Worm (Caenorhabditis elegans) whole organism, mixed stage, embryonic: ENCODE results near the gene str-64.

Source experiments
- M03D4.4 ChIP-seq: sonication (generic microtip); optimal IDR thresholded peaks from 2 replicates; lab custom pipeline; 2017; ENCODE audit warnings: mild to moderate bottlenecking, missing genetic modification characterization, missing compliant biosample characterization
- bed-3 ChIP-seq: fragments of 200-800 bp; sonication (Bioruptor generic); optimal IDR thresholded peaks from 3 replicates; lab custom pipeline; 2018; ENCODE audit warnings: mild to moderate bottlenecking, missing genetic modification characterization, moderate library complexity, missing compliant biosample characterization
- blmp-1 ChIP-seq: fragments of 150-350 bp; optimal IDR thresholded peaks from 2 replicates; lab custom pipeline; 2014; ENCODE audit warnings: missing biosample characterization, missing genetic modification characterization
- ceh-83 ChIP-seq: fragments of 200-800 bp; sonication (Bioruptor generic); optimal IDR thresholded peaks from 2 replicates; lab custom pipeline; 2018; ENCODE audit warnings: mild to moderate bottlenecking, missing genetic modification characterization, missing compliant biosample characterization
- ces-1 ChIP-seq: fragments of 150-350 bp; optimal IDR thresholded peaks from 2 replicates; lab custom pipeline; 2014; ENCODE audit warnings: missing biosample characterization, missing genetic modification reagents, missing genetic modification characterization
- cnd-1 ChIP-seq: fragments of 200-800 bp; sonication (Bioruptor generic); optimal IDR thresholded peaks from 2 replicates; lab custom pipeline; 2018; ENCODE audit warnings: mild to moderate bottlenecking, missing genetic modification characterization, missing compliant biosample characterization
- elt-1 ChIP-seq: sonication (generic microtip); optimal IDR thresholded peaks from 2 replicates; lab custom pipeline; 2017; ENCODE audit warnings: missing genetic modification characterization, mild to moderate bottlenecking, missing compliant biosample characterization, antibody characterized with exemption, moderate library complexity, borderline replicate concordance; ENCODE audit not compliant: insufficient read depth
- elt-3 ChIP-seq: fragments of 150-350 bp; optimal IDR thresholded peaks from 2 replicates; lab custom pipeline; 2014; ENCODE audit warnings: missing biosample characterization, missing genetic modification characterization
- flh-1 ChIP-seq: fragments of 200-800 bp; sonication (Bioruptor generic); optimal IDR thresholded peaks from 2 replicates; lab custom pipeline; 2018; ENCODE audit warnings: mild to moderate bottlenecking, missing genetic modification characterization, moderate library complexity, missing compliant biosample characterization
- ham-2 ChIP-seq: fragments of 200-800 bp; sonication (Bioruptor generic); optimal IDR thresholded peaks from 2 replicates; lab custom pipeline; 2018; ENCODE audit warnings: mild to moderate bottlenecking, missing genetic modification characterization, missing compliant biosample characterization
- hlh-1 ChIP-seq: fragments of 150-350 bp; optimal IDR thresholded peaks from 2 replicates; lab custom pipeline; 2014; ENCODE audit warnings: missing biosample characterization, missing genetic modification reagents, missing genetic modification characterization
- lin-13 ChIP-seq: fragments of 150-350 bp; optimal IDR thresholded peaks from 2 replicates; lab custom pipeline; 2014; ENCODE audit warnings: missing biosample characterization, missing genetic modification characterization
- lin-32 ChIP-seq: fragments of 200-800 bp; sonication (Bioruptor generic); optimal IDR thresholded peaks from 2 replicates; lab custom pipeline; 2018; ENCODE audit warnings: mild to moderate bottlenecking, missing genetic modification characterization, missing compliant biosample characterization
- lsy-2 ChIP-seq: fragments of 150-350 bp; optimal IDR thresholded peaks from 2 replicates; lab custom pipeline; 2014; ENCODE audit warnings: missing biosample characterization, missing genetic modification characterization
- mab-5 ChIP-seq: fragments of 150-350 bp; optimal IDR thresholded peaks from 2 replicates; lab custom pipeline; 2014; ENCODE audit warnings: missing biosample characterization, missing genetic modification characterization
- mep-1 ChIP-seq: fragments of 150-350 bp; optimal IDR thresholded peaks from 2 replicates; lab custom pipeline; 2017; ENCODE audit warnings: missing biosample characterization, missing genetic modification reagents, missing genetic modification characterization, inconsistent platforms
- mls-2 ChIP-seq: sonication (generic microtip); optimal IDR thresholded peaks from 2 replicates; lab custom pipeline; 2016; ENCODE audit warnings: mild to moderate bottlenecking, missing genetic modification characterization, moderate library complexity, missing compliant biosample characterization
- nhr-28 ChIP-seq: fragments of 150-350 bp; optimal IDR thresholded peaks from 2 replicates; lab custom pipeline; 2014; ENCODE audit warnings: missing biosample characterization, missing genetic modification characterization
- pha-4 ChIP-seq: fragments of 150-350 bp; optimal IDR thresholded peaks from 2 replicates; lab custom pipeline; 2018; ENCODE audit warnings: missing biosample characterization, missing genetic modification reagents, missing genetic modification characterization
- sem-2 ChIP-seq: fragments of 200-800 bp; sonication (Bioruptor generic); optimal IDR thresholded peaks from 2 replicates; lab custom pipeline; 2018; ENCODE audit warnings: mild to moderate bottlenecking, missing genetic modification characterization, missing compliant biosample characterization
- snpc-4 ChIP-seq: fragments of 150-350 bp; optimal IDR thresholded peaks from 2 replicates; lab custom pipeline; 2014; ENCODE audit warnings: missing biosample characterization, missing genetic modification characterization
- sptf-1 ChIP-seq: sonication (generic microtip); optimal IDR thresholded peaks from 2 replicates; lab custom pipeline; 2017; ENCODE audit warnings: mild to moderate bottlenecking, missing genetic modification characterization, moderate library complexity, missing compliant biosample characterization
- tbx-8 ChIP-seq: fragments of 200-800 bp; sonication (Bioruptor generic); optimal IDR thresholded peaks from 2 replicates; lab custom pipeline; 2018; ENCODE audit warnings: mild to moderate bottlenecking, missing genetic modification characterization, moderate library complexity, missing compliant biosample characterization
- unc-120 ChIP-seq: sonication (generic microtip); optimal IDR thresholded peaks from 2 replicates; lab custom pipeline; 2017; ENCODE audit warnings: missing genetic modification characterization, missing compliant biosample characterization; ENCODE audit not compliant: poor library complexity, severe bottlenecking
- unc-39 ChIP-seq: fragments of 150-350 bp; optimal IDR thresholded peaks from 2 replicates; lab custom pipeline; 2014; ENCODE audit warnings: missing biosample characterization, missing genetic modification characterization
- unc-62 ChIP-seq: fragments of 150-350 bp; optimal IDR thresholded peaks from 2 replicates; lab custom pipeline; 2014; ENCODE audit warnings: missing biosample characterization, missing genetic modification reagents, missing genetic modification characterization
- zip-8 ChIP-seq: fragments of 150-350 bp; optimal IDR thresholded peaks from 2 replicates; lab custom pipeline; 2014; ENCODE audit warnings: missing biosample characterization, missing genetic modification characterization
- ztf-11 ChIP-seq: fragments of 150-350 bp; optimal IDR thresholded peaks from 2 replicates; lab custom pipeline; 2014; ENCODE audit warnings: missing biosample characterization, missing genetic modification characterization

str-64 gene

DNA sequence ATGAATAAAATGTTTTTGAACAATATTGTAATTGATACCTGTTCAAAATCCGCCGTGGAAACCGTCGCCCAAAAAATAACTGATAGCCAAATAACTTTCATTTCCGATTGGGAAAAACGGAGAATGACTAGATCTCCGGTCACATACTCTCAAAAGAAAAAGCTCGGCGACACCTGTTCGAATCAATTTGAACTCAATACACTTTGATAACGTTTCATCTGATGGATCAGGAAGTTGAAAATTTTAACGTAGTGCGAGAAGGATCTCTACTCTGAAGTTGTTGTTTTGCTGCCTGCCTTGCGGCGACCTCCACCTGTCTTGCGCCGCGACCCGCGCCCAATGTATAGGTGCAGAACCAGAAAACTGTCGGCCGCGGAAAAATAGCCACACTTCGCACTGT, 9.9 kb upstream of the str-64 start, which contains the start of gene T28A11.20:
T28A11.20 (minus strand) TSS at position 101 of the 400 bp plus-strand sequence.
- TF ChIP-seq mep-1 (no peak), lin-13 (tag; lab: Kevin White, UChicago) (no peak), flh-1 (GFP tag; lab: Kevin White, UChicago) (no peak), hlh-1 (tag; lab: Kevin White, UChicago) (no peak), ham-2 (no peak), sptf-1 (tag; lab: Kevin White, UChicago) (no peak), ceh-83 (no peak), unc-62 (GFP tag; lab: Kevin White, UChicago) (no peak), mab-5 (no peak), nhr-28 (tag; lab: Kevin White, UChicago) (no peak), unc-120 (tag; lab: Kevin White, UChicago) (no peak), ces-1 (GFP tag; lab: Kevin White, UChicago) (no peak), lin-32 (GFP tag; lab: Kevin White, UChicago) (no peak), ztf-11 (tag; lab: Kevin White, UChicago) (no peak), lsy-2 (tag; lab: Kevin White, UChicago) (no peak), zip-8 (tag; lab: Kevin White, UChicago) (no peak), sem-2 (GFP tag; lab: Kevin White, UChicago) (no peak), cnd-1 (tag; lab: Kevin White, UChicago) (no peak), unc-39 (no peak), pha-4 (no peak)
- TF ChIP-seq, all 35 proteins: peak for 0

DNA sequence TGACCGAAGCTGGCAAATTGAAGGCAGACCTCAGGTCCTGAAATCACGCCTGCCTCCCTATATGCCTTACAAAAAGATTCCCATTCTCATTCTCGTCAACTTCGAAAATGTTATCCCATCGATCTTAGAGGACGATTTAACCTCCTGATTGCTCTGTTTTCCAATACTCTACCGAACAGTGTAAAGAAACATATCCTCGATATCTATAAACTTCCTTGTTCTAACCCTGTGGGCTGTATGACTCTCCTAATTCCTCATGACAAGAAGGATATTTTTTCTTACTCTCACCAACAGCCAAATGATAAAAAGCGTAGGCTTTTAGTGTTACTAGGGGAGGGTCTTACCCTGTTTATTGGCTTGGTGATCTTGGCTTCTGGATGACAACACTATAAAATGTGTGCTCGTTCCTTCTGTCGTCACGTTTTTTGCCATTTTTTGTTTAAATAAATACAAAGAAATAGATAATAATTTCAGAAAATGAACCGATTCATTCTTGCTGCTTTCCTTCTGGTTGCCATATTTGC, 9.4 kb upstream of the str-64 start, which contains the start of gene T28A11.4:
T28A11.4 (plus strand) TSS at position 474 of the 524 bp plus-strand sequence.
- no peak for TF ChIP-seq hlh-1 (tag; lab: Kevin White, UChicago)
- TF ChIP-seq, all 35 proteins: peak for 0

DNA sequence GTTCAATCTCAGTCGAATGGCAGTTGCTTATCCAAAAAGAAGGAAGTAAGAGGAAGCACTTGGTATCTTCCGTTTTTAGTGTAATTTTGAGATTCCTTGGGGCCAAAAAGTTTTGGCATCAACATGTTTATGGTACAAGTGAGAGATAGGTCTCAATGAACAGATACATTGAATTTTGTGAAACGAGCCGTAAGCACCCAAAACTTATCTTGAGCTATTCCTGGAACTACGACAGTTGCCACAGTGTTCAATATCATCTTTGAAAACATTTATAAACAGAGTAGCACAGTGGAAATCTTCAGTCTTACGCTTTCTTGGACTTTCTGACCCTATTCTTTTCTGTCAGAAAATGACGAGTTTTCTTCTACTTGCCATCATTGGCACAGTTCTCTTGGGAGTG, 8.0 kb upstream of the str-64 start, which contains the start of gene T28A11.3:
T28A11.3 (plus strand) TSS at position 301 of the 400 bp plus-strand sequence.
- no peak for TF ChIP-seq ceh-83

ce11 chrV:3276184-3276583, 6.9 kb upstream of the str-64 start:
- no peak for TF ChIP-seq unc-39
- TF ChIP-seq tbx-8 (GFP tag; lab: Kevin White, UChicago): no peak
- no peak for TF ChIP-seq ztf-11 (tag; lab: Kevin White, UChicago)
- TF ChIP-seq mls-2 (tag; lab: Kevin White, UChicago): no peak
- TF ChIP-seq sptf-1 (tag; lab: Kevin White, UChicago): no peak
- no peak for TF ChIP-seq mep-1
- no peak for TF ChIP-seq blmp-1
- TF ChIP-seq bed-3 (GFP tag; lab: Kevin White, UChicago): no peak
- no peak for TF ChIP-seq M03D4.4
- no peak for TF ChIP-seq snpc-4 (tag; lab: Kevin White, UChicago)
- TF ChIP-seq unc-62 (GFP tag; lab: Kevin White, UChicago): no peak
- no peak for TF ChIP-seq ham-2
- no peak for TF ChIP-seq elt-3
- TF ChIP-seq sem-2 (GFP tag; lab: Kevin White, UChicago): no peak
- TF ChIP-seq elt-1 (tag; lab: Kevin White, UChicago): no peak
- TF ChIP-seq pha-4: no peak
- no peak for TF ChIP-seq lsy-2 (tag; lab: Kevin White, UChicago)
- TF ChIP-seq, all 35 proteins: peak for 0

ce11 chrV:3278101-3278639, 4.9 kb upstream of the str-64 start, which contains the start of gene fbxa-64:
fbxa-64 (minus strand) TSS chrV:3278151.
- TF ChIP-seq hlh-1 (tag; lab: Kevin White, UChicago) (no peak), ceh-83 (no peak), ham-2 (no peak), sem-2 (GFP tag; lab: Kevin White, UChicago) (no peak), snpc-4 (tag; lab: Kevin White, UChicago) (no peak), sptf-1 (tag; lab: Kevin White, UChicago) (no peak), nhr-28 (tag; lab: Kevin White, UChicago) (no peak), lin-32 (GFP tag; lab: Kevin White, UChicago) (no peak), pha-4 (no peak), lsy-2 (tag; lab: Kevin White, UChicago) (no peak)
